Worm (Caenorhabditis elegans) whole organism, L4/young adult: ENCODE measurements around the gene cnc-5.

Source experiments
- W03F9.2 ChIP-seq: fragments of 150-350 bp; optimal IDR thresholded peaks from 2 replicates; lab custom pipeline; 2014; ENCODE audit warnings: missing biosample characterization, missing genetic modification characterization
- him-1 ChIP-seq: sonication (generic microtip); optimal IDR thresholded peaks from 2 replicates; lab custom pipeline; 2016; ENCODE audit warnings: missing genotype, missing genetic modification reagents, missing genetic modification characterization, missing compliant biosample characterization

ce11 chrV:1480841-1481240, 35.7 kb downstream of the cnc-5 start:
- TF ChIP-seq W03F9.2 (no peak), him-1 (tag; lab: Kevin White, UChicago) (no peak)
